Fruit fly (Drosophila melanogaster): ENCODE results near the gene CG14892.
A peak's percentile ranks its signal among the peaks of the same experiment; 100 is the strongest.

Gene CG14892

DNA sequence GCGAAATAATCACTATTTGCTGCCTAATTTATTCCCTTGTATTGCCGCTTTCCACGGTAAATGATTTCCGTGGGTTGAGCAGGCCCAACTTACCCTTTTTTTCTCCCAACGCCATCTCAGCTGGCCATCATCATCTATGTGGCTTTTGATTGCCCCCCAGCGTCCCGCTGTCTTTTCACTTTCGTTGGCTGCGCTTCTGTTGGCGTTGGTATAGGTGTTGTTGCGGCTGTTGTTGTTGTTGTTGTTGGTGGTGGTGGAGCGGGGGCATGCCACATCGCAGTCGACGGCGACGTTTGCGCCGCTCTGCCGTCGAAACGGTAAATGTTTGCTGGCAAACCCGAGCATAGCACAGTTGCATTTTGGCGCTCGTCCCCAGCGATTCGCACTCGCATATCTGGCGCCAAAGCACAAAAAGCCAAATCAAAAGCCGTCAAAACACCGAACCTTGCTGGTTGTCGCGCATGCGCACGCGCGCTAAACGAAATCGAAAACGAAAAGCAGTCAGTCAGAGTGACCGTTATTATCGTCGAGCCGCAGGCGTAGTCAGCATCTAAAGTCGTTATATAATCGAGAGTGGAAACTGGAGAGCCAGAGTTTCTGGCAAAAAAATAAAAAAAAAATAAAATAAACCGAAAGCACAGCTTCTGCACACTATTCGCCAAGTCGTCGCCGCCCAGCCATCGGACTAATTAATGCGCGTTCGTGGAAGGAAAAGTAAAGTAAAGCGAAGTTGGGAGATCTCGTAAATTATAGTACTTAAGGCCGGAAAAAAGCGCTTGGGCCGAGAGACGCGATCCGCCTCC is at the start of gene CG14892:
TSS of gene CG14892 (plus strand) at position 359 of the 803 bp plus-strand sequence.
- TF ChIP-seq CG31224 (GFP tag; IDR thresholded peaks at IDR 0.05) (no peak), CG12071 (GFP tag; optimal IDR thresholded peaks at IDR 0.05) (no peak), CG13775 (GFP tag; optimal IDR thresholded peaks at IDR 0.05) (no peak), CG7963 (GFP tag; IDR thresholded peaks at IDR 0.05; ENCODE audit: partially characterized antibody) (no peak), Chrac-16 (GFP tag; optimal IDR thresholded peaks at IDR 0.05) (no peak), CG11398 (GFP tag; optimal IDR thresholded peaks at IDR 0.05) (no peak), Spps (tag; optimal IDR thresholded peaks at IDR 0.05) (no peak), fd96Cb (tag; optimal IDR thresholded peaks at IDR 0.05) (no peak), CG31441 (GFP tag; IDR thresholded peaks at IDR 0.05) (no peak), sr (GFP tag; IDR thresholded peaks at IDR 0.05) (0 out of 3 replicates have a peak, but pooled peaks have one; percentile 28), CG14014 (GFP tag; IDR thresholded peaks at IDR 0.05) (no peak), NfI (GFP tag; optimal IDR thresholded peaks at IDR 0.05) (no peak), Ssrp (tag; optimal IDR thresholded peaks at IDR 0.05) (no peak), Lpt (GFP tag; optimal IDR thresholded peaks at IDR 0.05) (no peak), jigr1 (GFP tag; IDR thresholded peaks at IDR 0.05) (no peak), CG15514 (GFP tag; optimal IDR thresholded peaks at IDR 0.05) (no peak), CG11093 (GFP tag; IDR thresholded peaks at IDR 0.05) (no peak), cwo (GFP tag; optimal IDR thresholded peaks at IDR 0.05) (no peak), bowl (GFP tag; IDR thresholded peaks at IDR 0.05) (no peak), inv (GFP tag; IDR thresholded peaks at IDR 0.05; ENCODE audit: partially characterized antibody) (no peak), CG2129 (GFP tag; IDR thresholded peaks at IDR 0.05; ENCODE audit: partially characterized antibody) (no peak), Nf-YA (GFP tag; IDR thresholded peaks at IDR 0.05) (no peak), vvl (GFP tag; IDR thresholded peaks at IDR 0.05) (no peak), Blimp-1 (GFP tag; optimal IDR thresholded peaks at IDR 0.05) (peak; percentile 96), CG9932 (GFP tag; IDR thresholded peaks at IDR 0.05) (0 out of 2 replicates have a peak, but pooled peaks have one; percentile 11), Ets97D (GFP tag; optimal IDR thresholded peaks at IDR 0.05) (no peak), CG9215 (GFP tag; IDR thresholded peaks at IDR 0.05) (peak; percentile 22; the same call in 1 of the 2 replicates), crol (GFP tag; IDR thresholded peaks at IDR 0.05) (peak; percentile 23; the same call in 1 of the 2 replicates), CG15601 (tag; optimal IDR thresholded peaks at IDR 0.05) (no peak), CG4730 (GFP tag; IDR thresholded peaks at IDR 0.05) (no peak), Ets65A (GFP tag) (peak; percentile 58), Hr39 (optimal IDR thresholded peaks at IDR 0.05) (peak; percentile 94), CG3726 (GFP tag; IDR thresholded peaks at IDR 0.05) (no peak), Pdp1 (GFP tag; optimal IDR thresholded peaks at IDR 0.05) (peak in 1 of 2 experiments; percentile 82), CG4360 (GFP tag; IDR thresholded peaks at IDR 0.05) (peak; percentile 78), CG9437 (GFP tag; optimal IDR thresholded peaks at IDR 0.05) (no peak), pan (optimal IDR thresholded peaks at IDR 0.05) (no peak), pan (GFP tag; optimal IDR thresholded peaks at IDR 0.05 in 1 of 2, IDR thresholded peaks at IDR 0.05 in 1 of 2) (peak in 1 of 2 experiments; percentile 22)

DNA sequence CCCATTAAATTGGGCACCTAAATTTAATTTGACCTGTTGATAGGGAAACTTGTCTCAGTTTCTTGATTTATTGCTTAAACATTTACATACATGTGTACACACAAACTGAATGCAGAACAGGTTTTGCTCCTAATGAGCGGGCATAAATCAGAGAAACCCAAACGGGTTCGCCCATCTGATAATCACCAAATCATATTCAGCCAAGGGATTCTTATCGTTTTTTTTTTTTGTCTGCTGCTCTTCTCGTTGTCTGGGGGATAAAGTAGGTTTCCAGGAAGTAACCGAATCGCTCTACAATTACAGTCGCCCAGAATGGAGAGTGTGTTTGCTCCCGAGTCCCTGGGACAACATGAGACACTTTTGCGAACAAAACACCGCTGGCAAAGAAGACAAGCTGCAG is 48.5 kb upstream of the CG14892 start:
- TF ChIP-seq Awh (GFP tag; IDR thresholded peaks at IDR 0.05) (peak; percentile 41; the same call in 1 of the 2 replicates), CG17568 (GFP tag; optimal IDR thresholded peaks at IDR 0.05) (no peak), corto (GFP tag; optimal IDR thresholded peaks at IDR 0.05) (no peak), lbe (GFP tag; optimal IDR thresholded peaks at IDR 0.05) (no peak), ranshi (GFP tag; IDR thresholded peaks at IDR 0.05) (no peak), C15 (GFP tag; IDR thresholded peaks at IDR 0.05) (no peak), kay (GFP tag; optimal IDR thresholded peaks at IDR 0.05) (no peak), Hr78 (GFP tag; optimal IDR thresholded peaks at IDR 0.05) (no peak), CG7271 (tag; optimal IDR thresholded peaks at IDR 0.05) (no peak), CG3163 (GFP tag; optimal IDR thresholded peaks at IDR 0.05) (no peak), CG2678 (tag; optimal IDR thresholded peaks at IDR 0.05) (no peak), grn (GFP tag; optimal IDR thresholded peaks at IDR 0.05) (peak; percentile 69), Stat92E (GFP tag; optimal IDR thresholded peaks at IDR 0.05) (peak in 1 of 3 experiments; percentile 28), sens-2 (GFP tag; IDR thresholded peaks at IDR 0.05) (no peak)
